Fruit fly (Drosophila melanogaster) whole organism, wandering third instar larva: ENCODE data around the gene CG15011.

Experiments
- Abd-B ChIP-seq: fragments of >200 bp; optimal IDR thresholded peaks from 2 replicates; lab custom pipeline; 2017; ENCODE audit warnings: missing biosample characterization, missing genetic modification characterization
- Dfd ChIP-seq: fragments of >200 bp; optimal IDR thresholded peaks from 2 replicates; lab custom pipeline; 2017; ENCODE audit warnings: missing biosample characterization, missing genetic modification characterization
- HLH106 ChIP-seq: fragments of 200-800 bp; optimal IDR thresholded peaks from 3 replicates; lab custom pipeline; 2019; ENCODE audit warnings: missing biosample characterization, mild to moderate bottlenecking, missing genetic modification characterization, moderate library complexity
- Sp1 ChIP-seq: fragments of 200-800 bp; sonication (Bioruptor generic); optimal IDR thresholded peaks from 3 replicates; lab custom pipeline; 2019; ENCODE audit warnings: missing biosample characterization, mild to moderate bottlenecking, missing genetic modification characterization, moderate library complexity
- h ChIP-seq: fragments of 200-800 bp; sonication (Bioruptor generic); optimal IDR thresholded peaks from 3 replicates; lab custom pipeline; 2016; ENCODE audit warnings: missing biosample characterization, mild to moderate bottlenecking, missing genetic modification characterization
- sv ChIP-seq: fragments of 200-800 bp; sonication (Bioruptor generic); optimal IDR thresholded peaks from 3 replicates; lab custom pipeline; 2016; ENCODE audit warnings: missing biosample characterization, missing genetic modification characterization

DNA sequence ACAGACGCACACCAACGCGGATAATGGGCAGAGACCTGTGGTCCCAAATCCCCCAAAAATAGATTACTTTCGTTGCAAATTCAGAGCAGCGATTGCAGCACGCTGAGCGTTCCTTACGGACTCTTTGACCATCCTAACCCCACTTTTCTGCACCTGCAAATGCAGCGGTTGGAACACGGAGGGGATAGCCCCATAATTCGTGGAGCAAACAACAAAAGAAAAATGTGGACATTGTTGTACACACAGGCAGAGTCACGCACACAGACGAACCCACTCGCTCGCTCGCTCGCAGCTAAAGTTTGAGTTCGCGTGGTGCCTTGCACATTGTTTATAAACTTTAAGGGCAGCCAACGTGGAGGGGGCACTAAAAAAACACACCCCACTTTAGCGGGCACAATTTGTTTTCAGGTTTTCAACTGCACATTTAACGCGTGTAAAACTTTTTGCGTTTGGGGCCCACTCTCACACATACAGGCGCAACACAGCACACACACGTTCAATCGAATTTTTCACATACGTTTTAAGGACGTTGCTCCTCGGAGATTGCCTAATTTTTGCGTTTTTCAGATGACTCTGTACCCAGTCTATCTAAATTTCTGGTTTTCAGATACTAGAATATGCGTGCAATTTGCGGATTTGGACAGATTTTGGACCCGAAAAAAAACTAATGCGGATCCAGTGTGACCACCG, 5.2 kb downstream of the CG15011 start:
- TF ChIP-seq Sp1 (GFP tag; lab: Kevin White, UChicago), result no peak
- no peak for TF ChIP-seq Abd-B (GFP tag; lab: Kevin White, UChicago)
- no peak for TF ChIP-seq Dfd (GFP tag; lab: Kevin White, UChicago)
- TF ChIP-seq sv (GFP tag; lab: Kevin White, UChicago), result no peak
- TF ChIP-seq HLH106 (tag; lab: Kevin White, UChicago), result no peak
- TF ChIP-seq h (GFP tag; lab: Kevin White, UChicago), result no peak
